Worm (Caenorhabditis elegans): ENCODE results near the gene B0336.12.
A peak's percentile ranks its signal among the peaks of the same experiment; 100 is the strongest.

B0336.12 gene

DNA sequence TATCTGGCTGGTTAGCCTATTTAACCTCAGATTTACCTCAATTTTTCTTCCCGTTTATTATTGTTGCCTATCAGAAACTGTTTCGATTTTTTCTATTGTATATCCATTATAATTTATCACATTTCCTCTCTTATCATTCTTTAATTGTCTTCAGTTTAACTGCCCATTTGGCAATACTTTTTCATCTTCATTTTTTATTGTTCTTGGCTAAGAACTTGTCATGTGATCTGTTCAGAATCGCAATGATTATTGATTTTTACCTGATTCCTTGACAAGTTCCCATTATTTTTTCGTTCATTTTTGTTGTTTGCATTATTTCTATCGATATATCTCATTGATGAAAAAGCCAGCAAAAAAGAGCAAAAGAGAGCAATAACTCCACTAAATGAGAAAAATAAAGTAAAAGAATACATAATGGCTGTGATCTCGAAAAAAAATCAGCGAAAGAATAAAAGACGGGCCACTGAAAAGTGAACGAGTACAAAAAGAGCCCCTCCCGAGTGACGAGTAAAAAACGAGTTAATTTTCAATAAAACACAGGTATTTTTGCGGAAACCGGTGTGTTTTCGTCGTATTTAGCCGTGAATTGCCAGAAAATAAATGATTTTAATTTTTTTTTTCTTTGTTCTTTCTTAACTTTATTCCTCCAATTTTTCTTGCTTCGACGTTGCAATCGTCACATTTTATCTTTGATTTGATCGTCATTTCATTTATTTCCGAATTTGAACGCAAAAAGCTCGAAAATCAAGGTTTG, 4.5 kb upstream of the B0336.12 start, which contains the start of gene arf-1:
TSS of gene arf-1 (plus strand) at position 657 of the 754 bp plus-strand sequence.
- TF ChIP-seq C04F5.9 (tag; optimal IDR thresholded peaks at IDR 0.05) (no peak), lin-14 (GFP tag; optimal IDR thresholded peaks at IDR 0.05) (peak; percentile 1), ztf-4 (tag; optimal IDR thresholded peaks at IDR 0.05) (no peak), elt-3 (tag; optimal IDR thresholded peaks at IDR 0.05) (peak in 1 of 6 experiments; percentile 8), lin-15B (tag; optimal IDR thresholded peaks at IDR 0.05) (no peak), lin-35 (GFP tag; optimal IDR thresholded peaks at IDR 0.05) (peak in 1 of 2 experiments; percentile 29)

DNA sequence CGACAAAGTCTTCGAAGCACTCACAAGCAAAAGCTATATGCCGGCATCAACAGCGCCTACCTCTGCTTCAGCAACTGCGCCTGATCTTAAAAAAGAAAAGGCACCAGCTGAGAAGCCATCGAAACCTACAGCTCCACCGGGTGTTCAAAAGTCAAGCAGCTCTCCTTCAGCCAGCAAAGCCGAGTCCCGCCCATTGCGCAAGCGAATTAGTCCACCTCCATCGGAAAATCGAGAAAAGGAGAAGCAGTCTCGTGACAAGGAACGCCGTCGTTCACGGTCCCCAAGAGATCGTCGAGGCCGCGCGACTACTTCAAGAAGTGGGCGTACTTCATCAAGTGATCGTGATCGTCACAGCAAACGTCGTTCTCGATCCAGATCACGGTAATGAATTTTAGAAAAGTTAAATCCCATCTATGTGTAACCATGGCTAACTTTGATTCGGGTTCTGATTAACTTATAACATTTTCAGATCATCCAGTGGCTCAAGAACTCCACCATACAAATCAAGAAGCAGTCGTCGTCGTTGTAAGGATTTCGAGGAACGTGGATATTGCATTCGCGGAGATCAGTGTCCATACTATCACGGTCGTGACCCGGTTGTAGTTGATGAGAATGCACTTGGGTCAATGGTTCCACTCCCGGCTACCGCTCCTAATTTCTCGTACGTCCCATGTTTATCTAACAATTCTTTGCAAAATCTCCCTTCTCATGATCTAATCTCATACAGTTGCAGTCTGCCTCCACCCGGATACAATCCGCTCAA, 2.1 kb upstream of the B0336.12 start:
- TF ChIP-seq snpc-4 (tag; optimal IDR thresholded peaks at IDR 0.05), result no peak
- TF ChIP-seq unc-98 (GFP tag; IDR thresholded peaks at IDR 0.05), result no peak
- TF ChIP-seq ces-1 (GFP tag; optimal IDR thresholded peaks at IDR 0.05), result no peak
- no peak for TF ChIP-seq lin-39 (tag; optimal IDR thresholded peaks at IDR 0.05)
- no peak for TF ChIP-seq nhr-12 (tag; optimal IDR thresholded peaks at IDR 0.05)
- no peak for TF ChIP-seq Y116A8C.19 (tag; optimal IDR thresholded peaks at IDR 0.05; ENCODE audit: borderline replicate concordance)
- no peak for TF ChIP-seq unc-30 (tag; optimal IDR thresholded peaks at IDR 0.05)
- no peak for TF ChIP-seq isw-1 (GFP tag; IDR thresholded peaks at IDR 0.05)
- no peak for TF ChIP-seq hpl-2 (GFP tag; optimal IDR thresholded peaks at IDR 0.05)
- TF ChIP-seq aly-2 (tag; optimal IDR thresholded peaks at IDR 0.05), result no peak
- TF ChIP-seq unc-62 (GFP tag; optimal IDR thresholded peaks at IDR 0.05), result no peak
- TF ChIP-seq ztf-11 (tag; optimal IDR thresholded peaks at IDR 0.05), result no peak
- no peak for TF ChIP-seq elt-2 (tag; optimal IDR thresholded peaks at IDR 0.05)
- TF ChIP-seq dpl-1 (GFP tag; optimal IDR thresholded peaks at IDR 0.05), result no peak
- TF ChIP-seq pag-3 (tag; optimal IDR thresholded peaks at IDR 0.05; ENCODE audit: borderline replicate concordance, insufficient read depth), result no peak
- TF ChIP-seq swsn-7 (tag; optimal IDR thresholded peaks at IDR 0.05), result no peak
- no peak for TF ChIP-seq ets-5 (GFP tag; IDR thresholded peaks at IDR 0.05)
- no peak for TF ChIP-seq snu-23 (GFP tag; optimal IDR thresholded peaks at IDR 0.05)
- no peak for TF ChIP-seq efl-3 (GFP tag; optimal IDR thresholded peaks at IDR 0.05)
- no peak for TF ChIP-seq fkh-10 (GFP tag; optimal IDR thresholded peaks at IDR 0.05)

- TF ChIP-seq mdl-1 (tag; optimal IDR thresholded peaks at IDR 0.05), result no peak
- TF ChIP-seq blmp-1 (tag; optimal IDR thresholded peaks at IDR 0.05), result peak; percentile 56
Measured at ce11 chrIII:5711242-5711641, 1.3 kb upstream of the B0336.12 start, which contains the start of gene rbm-26. rbm-26 (plus strand) TSS chrIII:5711542.

DNA sequence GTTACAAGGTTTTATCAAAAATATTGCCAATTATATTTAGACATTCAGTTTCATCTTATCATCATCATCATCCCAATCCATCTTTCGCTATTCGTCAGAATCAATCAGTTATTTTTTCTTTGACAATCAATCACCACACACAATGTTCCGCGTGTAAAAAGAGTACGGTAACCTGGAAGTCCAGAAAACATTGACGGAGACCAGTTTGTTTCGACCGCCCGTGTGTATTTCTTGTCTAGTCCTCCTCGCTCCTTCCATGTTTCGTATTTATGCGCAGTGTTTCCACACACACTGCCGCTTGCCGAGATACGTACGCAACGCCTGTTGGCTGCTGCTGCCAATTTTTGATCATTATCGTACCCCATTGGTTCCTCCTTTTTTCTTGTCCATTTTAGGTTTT, 731 bp upstream of the B0336.12 start:
- peak in 3 of 6 experiments; percentile 11 to 61 (median 38) for TF ChIP-seq elt-3 (tag; optimal IDR thresholded peaks at IDR 0.05)
- peak; percentile 33 for TF ChIP-seq mep-1 (tag; optimal IDR thresholded peaks at IDR 0.05)
- no peak for TF ChIP-seq egl-27 (tag; optimal IDR thresholded peaks at IDR 0.05)
- TF ChIP-seq C16A3.4 (tag; optimal IDR thresholded peaks at IDR 0.05), result peak; percentile 36
- TF ChIP-seq lsy-2 (tag; optimal IDR thresholded peaks at IDR 0.05), result peak in 1 of 2 experiments; percentile 87
- peak in 1 of 3 experiments; percentile 8 for TF ChIP-seq dpl-1 (GFP tag; optimal IDR thresholded peaks at IDR 0.05)
- TF ChIP-seq blmp-1 (tag; optimal IDR thresholded peaks at IDR 0.05), result peak; percentile 76
- TF ChIP-seq hlh-4 (tag; optimal IDR thresholded peaks at IDR 0.05), result no peak
- TF ChIP-seq nhr-90 (tag; optimal IDR thresholded peaks at IDR 0.05; ENCODE audit: poor library complexity), result no peak
- peak; percentile 58 for TF ChIP-seq snu-23 (GFP tag; optimal IDR thresholded peaks at IDR 0.05)
- TF ChIP-seq vab-15 (tag; optimal IDR thresholded peaks at IDR 0.05), result no peak
- TF ChIP-seq lin-14 (GFP tag; optimal IDR thresholded peaks at IDR 0.05), result peak; percentile 69
- TF ChIP-seq xbp-1 (tag; optimal IDR thresholded peaks at IDR 0.05), result peak; percentile 30
- TF ChIP-seq mdl-1 (tag; optimal IDR thresholded peaks at IDR 0.05), result peak in 1 of 2 experiments; percentile 53
- no peak for TF ChIP-seq lin-15B (tag; optimal IDR thresholded peaks at IDR 0.05)
- peak; percentile 80 for TF ChIP-seq nhr-85 (tag)
- peak in 1 of 3 experiments; percentile 2 for TF ChIP-seq ceh-82 (tag; optimal IDR thresholded peaks at IDR 0.05)
- peak; percentile 43 for TF ChIP-seq nhr-20 (tag; optimal IDR thresholded peaks at IDR 0.05)
- no peak for TF ChIP-seq fkh-10 (GFP tag; optimal IDR thresholded peaks at IDR 0.05)
- peak; percentile 29 for TF ChIP-seq tbx-2 (tag; optimal IDR thresholded peaks at IDR 0.05)
- peak in 1 of 2 experiments; percentile 24 for TF ChIP-seq efl-1 (optimal IDR thresholded peaks at IDR 0.05)
- peak in 1 of 2 experiments; percentile 5 for TF ChIP-seq efl-1 (GFP tag; optimal IDR thresholded peaks at IDR 0.05 in 1 of 2)
- no peak for TF ChIP-seq ztf-11 (tag; optimal IDR thresholded peaks at IDR 0.05)
- no peak for TF ChIP-seq nhr-28 (tag; optimal IDR thresholded peaks at IDR 0.05)
- TF ChIP-seq elt-2 (tag; optimal IDR thresholded peaks at IDR 0.05), result peak; percentile 38
- no peak for TF ChIP-seq sptf-1 (tag; optimal IDR thresholded peaks at IDR 0.05)

All from whole organism, L1 larva.